Worm (Caenorhabditis elegans): ENCODE data around the gene srv-27.

ce11 chrIV:6294081-6294480, 4.1 kb downstream of the srv-27 start, which contains the start of gene hil-2:
- no peak for TF ChIP-seq nhr-237 (tag; optimal IDR thresholded peaks at IDR 0.05)
- TF ChIP-seq nhr-67 (tag; optimal IDR thresholded peaks at IDR 0.05): no peak
- no peak for TF ChIP-seq ZK546.5 (tag; optimal IDR thresholded peaks at IDR 0.05)
- no peak for TF ChIP-seq nhr-11 (tag; optimal IDR thresholded peaks at IDR 0.05)
- no peak for TF ChIP-seq fos-1 (tag; optimal IDR thresholded peaks at IDR 0.05)
- TF ChIP-seq snpc-4 (tag; optimal IDR thresholded peaks at IDR 0.05): no peak
- no peak for TF ChIP-seq nhr-25 (tag; optimal IDR thresholded peaks at IDR 0.05)
- TF ChIP-seq sea-2 (GFP tag; optimal IDR thresholded peaks at IDR 0.05): no peak
- no peak for TF ChIP-seq nhr-43 (tag; optimal IDR thresholded peaks at IDR 0.05; ENCODE audit: poor library complexity, severe bottlenecking)
- no peak for TF ChIP-seq ama-1 (optimal IDR thresholded peaks at IDR 0.05)
- TF ChIP-seq elt-3 (tag; optimal IDR thresholded peaks at IDR 0.05): no peak
- TF ChIP-seq lin-39 (tag; optimal IDR thresholded peaks at IDR 0.05): peak; percentile 23
- no peak for TF ChIP-seq elt-2 (tag; optimal IDR thresholded peaks at IDR 0.05)
- TF ChIP-seq unc-62 (GFP tag; optimal IDR thresholded peaks at IDR 0.05): no peak
